Fruit fly (Drosophila melanogaster) whole organism, embryonic: ENCODE results near the gene Ets97D.

Experiments used
- Aef1 ChIP-seq: fragments of 200-800 bp; sonication (Bioruptor generic); IDR thresholded peaks from 3 replicates; pipeline ENCODE4 v1.3.6; 2022; ENCODE audit warnings: missing biosample characterization, missing genetic modification characterization
- Bdp1 ChIP-seq: fragments of 200-800 bp; sonication (Bioruptor generic); optimal IDR thresholded peaks from 3 replicates; lab custom pipeline; 2016; ENCODE audit warnings: missing biosample characterization, missing genetic modification characterization
- BtbVII ChIP-seq: fragments of 200-800 bp; sonication (Bioruptor generic); optimal IDR thresholded peaks from 3 replicates; lab custom pipeline; 2017; ENCODE audit warnings: missing biosample characterization, mild to moderate bottlenecking, missing genetic modification characterization
- CG10321 ChIP-seq: fragments of 200-800 bp; sonication (Bioruptor generic); IDR thresholded peaks from 2 replicates; pipeline ENCODE4 v1.3.6; 2022; ENCODE audit warnings: missing biosample characterization, missing genetic modification characterization
- CG12391 ChIP-seq: fragments of 200-800 bp; sonication (Bioruptor generic); optimal IDR thresholded peaks from 3 replicates; lab custom pipeline; 2018; ENCODE audit warnings: missing biosample characterization, mild to moderate bottlenecking, missing genetic modification characterization, moderate library complexity
- CG12769 ChIP-seq: fragments of 200-800 bp; sonication (Bioruptor generic); optimal IDR thresholded peaks from 2 replicates; lab custom pipeline; 2019; ENCODE audit warnings: missing biosample characterization, mild to moderate bottlenecking, missing genetic modification characterization, moderate library complexity
- CG14014 ChIP-seq: fragments of 200-800 bp; sonication (Bioruptor generic); IDR thresholded peaks from 2 replicates; pipeline ENCODE4 v1.3.6; 2022; ENCODE audit warnings: missing biosample characterization, missing genetic modification characterization
- CG15601 ChIP-seq: fragments of 200-800 bp; sonication (Bioruptor generic); optimal IDR thresholded peaks from 3 replicates; lab custom pipeline; 2019; ENCODE audit warnings: missing biosample characterization, mild to moderate bottlenecking, missing genetic modification characterization, moderate library complexity
- CG17802 ChIP-seq: fragments of 200-800 bp; sonication (Bioruptor generic); optimal IDR thresholded peaks from 2 replicates; lab custom pipeline; 2018; ENCODE audit warnings: missing biosample characterization, mild to moderate bottlenecking, missing genetic modification characterization, moderate library complexity
- CG2712 ChIP-seq: fragments of 200-800 bp; optimal IDR thresholded peaks from 3 replicates; lab custom pipeline; 2019; ENCODE audit warnings: missing biosample characterization, mild to moderate bottlenecking, missing genetic modification characterization, moderate library complexity
- CG33557 ChIP-seq: fragments of 200-800 bp; sonication (Bioruptor generic); optimal IDR thresholded peaks from 2 replicates; lab custom pipeline; 2019; ENCODE audit warnings: missing biosample characterization, mild to moderate bottlenecking, missing genetic modification characterization, moderate library complexity
- CG6175 ChIP-seq: fragments of 200-800 bp; sonication (Bioruptor generic); IDR thresholded peaks from 3 replicates; pipeline ENCODE4 v1.3.6; 2022; ENCODE audit warnings: missing biosample characterization, missing genetic modification characterization
- CG6813 ChIP-seq: fragments of 200-800 bp; sonication (Bioruptor generic); optimal IDR thresholded peaks from 2 replicates; lab custom pipeline; 2017; ENCODE audit warnings: missing biosample characterization, missing genetic modification characterization, mild to moderate bottlenecking, moderate library complexity, missing genetic modification reagents
- CG6854 ChIP-seq: fragments of 200-800 bp; sonication (Bioruptor generic); optimal IDR thresholded peaks from 3 replicates; lab custom pipeline; 2017; ENCODE audit warnings: missing biosample characterization, mild to moderate bottlenecking, missing genetic modification characterization
- CG7372 ChIP-seq: fragments of 200-800 bp; sonication (Bioruptor generic); IDR thresholded peaks from 2 replicates; pipeline ENCODE4 v1.3.6; 2022; ENCODE audit warnings: missing biosample characterization, missing genetic modification characterization
- CoRest ChIP-seq: fragments of 200-800 bp; sonication (Bioruptor generic); optimal IDR thresholded peaks from 3 replicates; lab custom pipeline; 2018; ENCODE audit warnings: missing biosample characterization, mild to moderate bottlenecking, missing genetic modification characterization, moderate library complexity
- Dll ChIP-seq: fragments of 200-800 bp; sonication (Bioruptor generic); IDR thresholded peaks from 4 replicates; pipeline ENCODE4 v1.3.6; 2022; ENCODE audit warnings: missing biosample characterization, missing genetic modification characterization; ENCODE audit not compliant: partially characterized antibody
- Doc3 ChIP-seq: fragments of 200-800 bp; sonication (Bioruptor generic); IDR thresholded peaks from 3 replicates; pipeline ENCODE4 v1.3.6; 2022; ENCODE audit warnings: missing biosample characterization, missing genetic modification characterization; ENCODE audit not compliant: partially characterized antibody
- HLH3B ChIP-seq: fragments of 200-800 bp; sonication (Bioruptor generic); IDR thresholded peaks from 2 replicates; pipeline ENCODE4 v1.3.6; 2022; ENCODE audit warnings: missing biosample characterization, missing genetic modification characterization
- HLH54F ChIP-seq: fragments of 200-800 bp; sonication (Bioruptor generic); optimal IDR thresholded peaks from 3 replicates; lab custom pipeline; 2016; ENCODE audit warnings: missing biosample characterization, missing genetic modification characterization
- MTF-1 ChIP-seq: fragments of 200-800 bp; sonication (Bioruptor generic); optimal IDR thresholded peaks from 2 replicates; lab custom pipeline; 2018; ENCODE audit warnings: missing biosample characterization, mild to moderate bottlenecking, missing genetic modification characterization, borderline replicate concordance
- Med ChIP-seq: fragments of 200-800 bp; sonication (Bioruptor generic); peaks from one replicate; lab custom pipeline; 2016; ENCODE audit warnings: missing biosample characterization, missing genetic modification characterization, mild to moderate bottlenecking, inconsistent platforms, moderate library complexity
- Nf-YB ChIP-seq: fragments of 200-800 bp; sonication (Bioruptor generic); optimal IDR thresholded peaks from 3 replicates; lab custom pipeline; 2019; ENCODE audit warnings: missing biosample characterization, mild to moderate bottlenecking, missing genetic modification characterization, moderate library complexity
- Sox100B ChIP-seq: fragments of 200-800 bp; sonication (Bioruptor generic); optimal IDR thresholded peaks from 3 replicates; lab custom pipeline; 2018; ENCODE audit warnings: missing biosample characterization, mild to moderate bottlenecking, missing genetic modification characterization
- Spps ChIP-seq: fragments of 200-800 bp; sonication (Bioruptor generic); optimal IDR thresholded peaks from 2 replicates; lab custom pipeline; 2018; ENCODE audit warnings: missing biosample characterization, mild to moderate bottlenecking, missing genetic modification characterization
- Taf1 ChIP-seq: fragments of 200-800 bp; sonication (Bioruptor generic); IDR thresholded peaks from 2 replicates; pipeline ENCODE4 v1.3.6; 2022; ENCODE audit warnings: missing biosample characterization, missing genetic modification characterization
- Vsx1 ChIP-seq: fragments of 200-800 bp; sonication (Bioruptor generic); optimal IDR thresholded peaks from 2 replicates; lab custom pipeline; 2017; ENCODE audit warnings: missing biosample characterization, mild to moderate bottlenecking, missing genetic modification characterization, missing genetic modification reagents
- al ChIP-seq: fragments of 200-800 bp; sonication (Bioruptor generic); IDR thresholded peaks from 2 replicates; pipeline ENCODE4 v1.3.6; 2022; ENCODE audit warnings: missing biosample characterization, missing genetic modification characterization
- amos ChIP-seq: fragments of 200-800 bp; sonication (Bioruptor generic); IDR thresholded peaks from 2 replicates; pipeline ENCODE4 v1.3.6; 2022; ENCODE audit warnings: missing biosample characterization, missing genetic modification characterization; ENCODE audit not compliant: partially characterized antibody
- ase ChIP-seq: fragments of 200-800 bp; sonication (Bioruptor generic); IDR thresholded peaks from 3 replicates; pipeline ENCODE4 v1.3.6; 2022; ENCODE audit warnings: missing biosample characterization, missing genetic modification characterization
- cg ChIP-seq: fragments of 200-800 bp; sonication (Bioruptor generic); optimal IDR thresholded peaks from 3 replicates; lab custom pipeline; 2019; ENCODE audit warnings: missing biosample characterization, mild to moderate bottlenecking, missing genetic modification characterization, moderate library complexity
- chn ChIP-seq: fragments of 200-800 bp; sonication (Bioruptor generic); optimal IDR thresholded peaks from 2 replicates; lab custom pipeline; 2016; ENCODE audit warnings: missing biosample characterization, missing genetic modification characterization
- ci ChIP-seq: fragments of 200-800 bp; sonication (Bioruptor generic); IDR thresholded peaks from 3 replicates; pipeline ENCODE4 v1.3.6; 2022; ENCODE audit warnings: missing biosample characterization, missing genetic modification characterization
- dpn ChIP-seq, 2 experiments: fragments of 200-800 bp; sonication (Bioruptor generic); optimal IDR thresholded peaks; 3 replicates each; lab custom pipeline; 2016; ENCODE audit warnings: missing biosample characterization in 2 of 2, missing genetic modification characterization in 2 of 2
- esg ChIP-seq: fragments of 200-800 bp; sonication (Bioruptor generic); conservative IDR thresholded peaks from 2 replicates; pipeline ENCODE4 v1.3.6; 2022; ENCODE audit warnings: missing biosample characterization, missing genetic modification characterization
- gcm ChIP-seq: fragments of 200-800 bp; sonication (Bioruptor generic); optimal IDR thresholded peaks from 2 replicates; lab custom pipeline; 2019; ENCODE audit warnings: missing biosample characterization, mild to moderate bottlenecking, missing genetic modification characterization, moderate library complexity
- ham ChIP-seq: fragments of 200-800 bp; sonication (Bioruptor generic); IDR thresholded peaks from 2 replicates; pipeline ENCODE4 v1.3.6; 2022; ENCODE audit warnings: missing biosample characterization, missing genetic modification characterization
- her ChIP-seq: fragments of 200-800 bp; sonication (Bioruptor generic); optimal IDR thresholded peaks from 2 replicates; lab custom pipeline; 2016; ENCODE audit warnings: missing biosample characterization, missing genetic modification characterization
- hkb ChIP-seq, 2 experiments: fragments of 200-800 bp in 1 of 2; fragments of >200 bp in 1 of 2; sonication (Bioruptor generic) in 1 of 2; IDR thresholded peaks in 1 of 2; optimal IDR thresholded peaks in 1 of 2; 2 replicates each; pipeline versions ENCODE4 v1.3.6 to Lab custom; 2017 to 2022; ENCODE audit warnings: missing biosample characterization in 1 of 2, missing genetic modification characterization in 1 of 2
- lbe ChIP-seq: fragments of 200-800 bp; sonication (Bioruptor generic); optimal IDR thresholded peaks from 2 replicates; lab custom pipeline; 2016; ENCODE audit warnings: missing biosample characterization, mild to moderate bottlenecking, missing genetic modification characterization
- lmd ChIP-seq: fragments of 200-800 bp; sonication (Bioruptor generic); IDR thresholded peaks from 2 replicates; pipeline ENCODE4 v1.3.6; 2022; ENCODE audit warnings: missing biosample characterization, missing genetic modification characterization
- nerfin-1 ChIP-seq: fragments of 200-800 bp; sonication (Bioruptor generic); optimal IDR thresholded peaks from 3 replicates; lab custom pipeline; 2019; ENCODE audit warnings: missing biosample characterization, mild to moderate bottlenecking, missing genetic modification characterization, moderate library complexity
- odd ChIP-seq: fragments of 200-800 bp; sonication (Bioruptor generic); optimal IDR thresholded peaks from 2 replicates; lab custom pipeline; 2017; ENCODE audit warnings: missing biosample characterization, mild to moderate bottlenecking, missing genetic modification characterization
- pho ChIP-seq: fragments of 200-800 bp; sonication (Bioruptor generic); optimal IDR thresholded peaks from 2 replicates; lab custom pipeline; 2016; ENCODE audit warnings: missing biosample characterization, missing genetic modification characterization
- sisA ChIP-seq: fragments of 200-800 bp; sonication (Bioruptor generic); IDR thresholded peaks from 2 replicates; pipeline ENCODE4 v1.3.6; 2022; ENCODE audit warnings: missing biosample characterization, missing genetic modification characterization
- slbo ChIP-seq: fragments of 200-800 bp; sonication (Bioruptor generic); IDR thresholded peaks from 2 replicates; pipeline ENCODE4 v1.3.6; 2022; ENCODE audit warnings: missing biosample characterization, missing genetic modification characterization
- sug ChIP-seq: fragments of 200-800 bp; optimal IDR thresholded peaks from 2 replicates; lab custom pipeline; 2019; ENCODE audit warnings: missing biosample characterization, mild to moderate bottlenecking, missing genetic modification characterization, moderate library complexity
- tna ChIP-seq: fragments of 200-800 bp; sonication (Bioruptor generic); IDR thresholded peaks from 2 replicates; pipeline ENCODE4 v1.3.6; 2022; ENCODE audit warnings: missing biosample characterization, missing genetic modification characterization; ENCODE audit not compliant: partially characterized antibody
- unpg ChIP-seq: fragments of 200-800 bp; sonication (Bioruptor generic); optimal IDR thresholded peaks from 3 replicates; lab custom pipeline; 2018; ENCODE audit warnings: missing biosample characterization, mild to moderate bottlenecking, missing genetic modification characterization, moderate library complexity

Gene Ets97D

dm6 chr3R:26947296-26947880 lies 34.7 kb upstream of the Ets97D start, which contains the start of gene Spag1 (continued):
- no peak for TF ChIP-seq hkb (optimal IDR thresholded peaks at IDR 0.05; lab: Kevin White, UChicago)
- no peak for TF ChIP-seq hkb (GFP tag; IDR thresholded peaks at IDR 0.05; lab: Robert Waterston, UW)
- TF ChIP-seq Med: peak; percentile 51
- TF ChIP-seq CoRest (tag; lab: Kevin White, UChicago): no peak
- TF ChIP-seq CG17802 (tag; lab: Kevin White, UChicago): no peak
- TF ChIP-seq lbe (GFP tag; lab: Kevin White, UChicago): peak; percentile 64
- peak; percentile 30 for TF ChIP-seq unpg (GFP tag; lab: Kevin White, UChicago)
- TF ChIP-seq lmd: no peak
- TF ChIP-seq dpn (GFP tag; optimal IDR thresholded peaks at IDR 0.05; lab: Kevin White, UChicago): no peak
- TF ChIP-seq sug (tag; lab: Kevin White, UChicago): peak; percentile 18
- peak; percentile 100 for TF ChIP-seq Bdp1
- no peak for TF ChIP-seq pho
- TF ChIP-seq BtbVII (GFP tag; lab: Kevin White, UChicago): peak; percentile 24
- TF ChIP-seq CG6854: peak; percentile 43
- no peak for TF ChIP-seq MTF-1 (GFP tag; lab: Kevin White, UChicago)
- TF ChIP-seq Doc3 (GFP tag; lab: Robert Waterston, UW): peak; percentile 51; the same call in 1 of the 3 replicates
- no peak for TF ChIP-seq HLH54F (GFP tag; lab: Kevin White, UChicago)
- TF ChIP-seq slbo (GFP tag; lab: Robert Waterston, UW): no peak
- no peak for TF ChIP-seq Sox100B (GFP tag; lab: Kevin White, UChicago)
- no peak for TF ChIP-seq Taf1 (GFP tag; lab: Robert Waterston, UW)
- TF ChIP-seq gcm (GFP tag; lab: Kevin White, UChicago): peak; percentile 61
- peak; percentile 82 for TF ChIP-seq amos
- peak; percentile 76 for TF ChIP-seq Dll
- TF ChIP-seq tna (GFP tag; lab: Robert Waterston, UW): peak; percentile 73
- peak; percentile 20 for TF ChIP-seq Spps (tag; lab: Kevin White, UChicago)
- TF ChIP-seq esg (GFP tag; lab: Robert Waterston, UW): no peak
- no peak for TF ChIP-seq her (GFP tag; lab: Kevin White, UChicago)
- no peak for TF ChIP-seq Aef1 (GFP tag; lab: Robert Waterston, UW)
- peak; percentile 6 for TF ChIP-seq CG6813
- TF ChIP-seq CG12769: no peak
- no peak for TF ChIP-seq CG6175
- TF ChIP-seq CG12391: peak; percentile 57
- no peak for TF ChIP-seq CG7372 (GFP tag; lab: Robert Waterston, UW)
- TF ChIP-seq CG33557 (GFP tag; lab: Kevin White, UChicago): no peak
- TF ChIP-seq cg (GFP tag; lab: Kevin White, UChicago): no peak
- no peak for TF ChIP-seq al (GFP tag; lab: Robert Waterston, UW)
- TF ChIP-seq ci: no peak
- no peak for TF ChIP-seq chn
- no peak for TF ChIP-seq ham (GFP tag; lab: Robert Waterston, UW)
- TF ChIP-seq Vsx1 (GFP tag; lab: Kevin White, UChicago): peak; percentile 9
- peak; percentile 27 for TF ChIP-seq CG15601 (tag; lab: Kevin White, UChicago)
- no peak for TF ChIP-seq HLH3B
- TF ChIP-seq odd (GFP tag; lab: Kevin White, UChicago): no peak
- TF ChIP-seq CG2712 (tag; lab: Kevin White, UChicago): peak; percentile 43
- no peak for TF ChIP-seq Nf-YB (GFP tag; lab: Kevin White, UChicago)
- TF ChIP-seq CG10321 (GFP tag; lab: Robert Waterston, UW): no peak
- TF ChIP-seq nerfin-1: peak; percentile 32
- no peak for TF ChIP-seq sisA (GFP tag; lab: Robert Waterston, UW)
- no peak for TF ChIP-seq ase
- no peak for TF ChIP-seq CG14014
